Worm (Caenorhabditis elegans) whole organism, L1 larva: ENCODE data around the gene str-233.

Experiments used
- C16A3.4 ChIP-seq: fragments of 150-350 bp; optimal IDR thresholded peaks from 2 replicates; lab custom pipeline; 2014; ENCODE audit warnings: missing biosample characterization, missing genetic modification characterization
- F16B12.6 ChIP-seq: fragments of 150-350 bp; optimal IDR thresholded peaks from 2 replicates; lab custom pipeline; 2014; ENCODE audit warnings: missing biosample characterization, missing genetic modification characterization
- Y116A8C.19 ChIP-seq: sonication (generic microtip); optimal IDR thresholded peaks from 2 replicates; lab custom pipeline; 2016; ENCODE audit warnings: missing compliant biosample characterization, missing genetic modification characterization, borderline replicate concordance
- blmp-1 ChIP-seq: fragments of 150-350 bp; optimal IDR thresholded peaks from 2 replicates; lab custom pipeline; 2014; ENCODE audit warnings: missing biosample characterization, missing genetic modification characterization
- dpl-1 ChIP-seq, 3 experiments: fragments of 150-350 bp in 2 of 3; sonication (generic microtip) in 1 of 3; optimal IDR thresholded peaks; 2 replicates each; lab custom pipeline; 2014 to 2017; ENCODE audit warnings: missing biosample characterization in 3 of 3, missing genetic modification characterization in 3 of 3, missing genetic modification reagents in 3 of 3
- efl-1 ChIP-seq, 4 experiments: fragments of 150-350 bp; optimal IDR thresholded peaks in 3 of 4; peaks in 1 of 4; 1 replicate in 1 of 4; 2 replicates in 3 of 4; lab custom pipeline; 2014; ENCODE audit warnings: missing biosample characterization in 2 of 4, missing genetic modification characterization in 2 of 4, missing genetic modification reagents in 2 of 4
- efl-3 ChIP-seq: fragments of 200-800 bp; sonication (Bioruptor generic); optimal IDR thresholded peaks from 2 replicates; lab custom pipeline; 2018; ENCODE audit warnings: mild to moderate bottlenecking, missing genetic modification characterization, missing compliant biosample characterization
- elt-2 ChIP-seq: sonication (generic microtip); optimal IDR thresholded peaks from 2 replicates; lab custom pipeline; 2016; ENCODE audit warnings: missing genetic modification characterization, mild to moderate bottlenecking, inconsistent platforms, missing compliant biosample characterization, missing genetic modification reagents
- fkh-8 ChIP-seq: sonication (generic microtip); optimal IDR thresholded peaks from 2 replicates; lab custom pipeline; 2016; ENCODE audit warnings: mild to moderate bottlenecking, missing genetic modification characterization, missing compliant biosample characterization
- grh-1 ChIP-seq: fragments of 200-800 bp; sonication (Bioruptor generic); IDR thresholded peaks from 2 replicates; pipeline ENCODE4 v1.3.6; 2022; ENCODE audit warnings: missing genetic modification reagents, missing genetic modification characterization, missing compliant biosample characterization
- hlh-17 ChIP-seq: fragments of 200-800 bp; sonication (Bioruptor generic); optimal IDR thresholded peaks from 2 replicates; lab custom pipeline; 2018; ENCODE audit warnings: missing genetic modification characterization, mild to moderate bottlenecking, missing compliant biosample characterization, moderate library complexity, borderline replicate concordance
- hpl-2 ChIP-seq: fragments of 150-350 bp; optimal IDR thresholded peaks from 2 replicates; lab custom pipeline; 2014; ENCODE audit warnings: missing biosample characterization, missing genetic modification reagents, missing genetic modification characterization
- lin-14 ChIP-seq: fragments of 200-800 bp; sonication (Bioruptor generic); optimal IDR thresholded peaks from 2 replicates; lab custom pipeline; 2018; ENCODE audit warnings: mild to moderate bottlenecking, missing genetic modification characterization, moderate library complexity, missing compliant biosample characterization
- lin-35 ChIP-seq, 2 experiments: fragments of 150-350 bp; optimal IDR thresholded peaks; 2 replicates each; lab custom pipeline; 2014; ENCODE audit warnings: missing biosample characterization in 2 of 2, missing genetic modification characterization in 2 of 2, missing genetic modification reagents in 2 of 2
- mdl-1 ChIP-seq, 2 experiments: fragments of 150-350 bp; optimal IDR thresholded peaks; 2 replicates each; lab custom pipeline; 2014 to 2017; ENCODE audit warnings: missing biosample characterization in 2 of 2, missing genetic modification characterization in 2 of 2, inconsistent platforms in 1 of 2
- mef-2 ChIP-seq: fragments of 150-350 bp; optimal IDR thresholded peaks from 2 replicates; lab custom pipeline; 2014; ENCODE audit warnings: missing biosample characterization, missing genetic modification characterization
- mep-1 ChIP-seq: fragments of 150-350 bp; optimal IDR thresholded peaks from 2 replicates; lab custom pipeline; 2014; ENCODE audit warnings: missing biosample characterization, missing genetic modification characterization
- nhr-11 ChIP-seq: fragments of 150-350 bp; optimal IDR thresholded peaks from 2 replicates; lab custom pipeline; 2014; ENCODE audit warnings: missing biosample characterization, missing genetic modification characterization
- nhr-19 ChIP-seq: fragments of 200-800 bp; sonication (Bioruptor generic); conservative IDR thresholded peaks from 2 replicates; pipeline ENCODE4 v1.3.6; 2022; ENCODE audit warnings: missing genetic modification characterization, missing compliant biosample characterization
- nhr-20 ChIP-seq: sonication (generic microtip); optimal IDR thresholded peaks from 2 replicates; lab custom pipeline; 2016; ENCODE audit warnings: mild to moderate bottlenecking, missing genetic modification characterization, missing compliant biosample characterization
- nhr-28 ChIP-seq: fragments of 150-350 bp; optimal IDR thresholded peaks from 2 replicates; lab custom pipeline; 2014; ENCODE audit warnings: missing biosample characterization, missing genetic modification characterization
- nhr-47 ChIP-seq: sonication (generic microtip); optimal IDR thresholded peaks from 2 replicates; lab custom pipeline; 2016; ENCODE audit warnings: mild to moderate bottlenecking, missing genetic modification characterization, moderate library complexity, missing compliant biosample characterization
- nhr-71 ChIP-seq: sonication (generic microtip); optimal IDR thresholded peaks from 2 replicates; lab custom pipeline; 2016; ENCODE audit warnings: mild to moderate bottlenecking, missing genetic modification characterization, moderate library complexity, missing compliant biosample characterization
- nhr-76 ChIP-seq: sonication (generic microtip); optimal IDR thresholded peaks from 2 replicates; lab custom pipeline; 2017; ENCODE audit warnings: missing biosample characterization, missing genetic modification characterization
- nhr-84 ChIP-seq: sonication (generic microtip); optimal IDR thresholded peaks from 2 replicates; lab custom pipeline; 2017; ENCODE audit warnings: missing biosample characterization, missing genetic modification characterization
- nhr-85 ChIP-seq: sonication (generic microtip); peaks from one replicate; lab custom pipeline; 2016; ENCODE audit warnings: missing genetic modification characterization, inconsistent platforms, missing compliant biosample characterization
- nhr-90 ChIP-seq: sonication (generic microtip); optimal IDR thresholded peaks from 2 replicates; lab custom pipeline; 2016; ENCODE audit warnings: mild to moderate bottlenecking, missing genetic modification characterization, missing compliant biosample characterization; ENCODE audit not compliant: poor library complexity
- pag-3 ChIP-seq: sonication (generic microtip); optimal IDR thresholded peaks from 2 replicates; lab custom pipeline; 2017; ENCODE audit warnings: missing genetic modification characterization, mild to moderate bottlenecking, missing compliant biosample characterization, antibody characterized with exemption, borderline replicate concordance; ENCODE audit not compliant: insufficient read depth
- pax-3 ChIP-seq: fragments of 200-800 bp; sonication (Bioruptor generic); optimal IDR thresholded peaks from 2 replicates; lab custom pipeline; 2018; ENCODE audit warnings: mild to moderate bottlenecking, missing genetic modification characterization, moderate library complexity, missing compliant biosample characterization
- rnt-1 ChIP-seq: sonication (generic microtip); optimal IDR thresholded peaks from 2 replicates; lab custom pipeline; 2016; ENCODE audit warnings: mild to moderate bottlenecking, missing genetic modification characterization, moderate library complexity, missing compliant biosample characterization
- skn-1 ChIP-seq: fragments of 150-350 bp; optimal IDR thresholded peaks from 2 replicates; lab custom pipeline; 2014; ENCODE audit warnings: missing biosample characterization, missing genetic modification characterization
- snu-23 ChIP-seq: sonication (generic microtip); optimal IDR thresholded peaks from 2 replicates; lab custom pipeline; 2016; ENCODE audit warnings: missing genetic modification characterization, missing compliant biosample characterization
- swsn-7 ChIP-seq: sonication (generic microtip); optimal IDR thresholded peaks from 2 replicates; lab custom pipeline; 2016; ENCODE audit warnings: missing genetic modification characterization, missing compliant biosample characterization
- tbx-2 ChIP-seq: sonication (generic microtip); optimal IDR thresholded peaks from 2 replicates; lab custom pipeline; 2016; ENCODE audit warnings: missing genetic modification characterization, missing compliant biosample characterization
- tlp-1 ChIP-seq: fragments of 150-350 bp; optimal IDR thresholded peaks from 2 replicates; lab custom pipeline; 2014; ENCODE audit warnings: missing biosample characterization, missing genetic modification characterization
- unc-30 ChIP-seq: sonication (generic microtip); optimal IDR thresholded peaks from 2 replicates; lab custom pipeline; 2017; ENCODE audit warnings: missing biosample characterization, missing genetic modification characterization
- unc-62 ChIP-seq: fragments of 150-350 bp; optimal IDR thresholded peaks from 2 replicates; lab custom pipeline; 2014; ENCODE audit warnings: missing biosample characterization, missing genetic modification reagents, missing genetic modification characterization
- unc-86 ChIP-seq: sonication (generic microtip); optimal IDR thresholded peaks from 2 replicates; lab custom pipeline; 2016; ENCODE audit warnings: missing genetic modification characterization, missing compliant biosample characterization
- unc-98 ChIP-seq: fragments of 200-800 bp; sonication (Bioruptor generic); IDR thresholded peaks from 2 replicates; pipeline ENCODE4 v1.3.6; 2022; ENCODE audit warnings: missing genetic modification characterization, missing compliant biosample characterization
- xbp-1 ChIP-seq: sonication (generic microtip); optimal IDR thresholded peaks from 2 replicates; lab custom pipeline; 2016; ENCODE audit warnings: missing genetic modification characterization, missing compliant biosample characterization
- ztf-11 ChIP-seq, 2 experiments: sonication (generic microtip); optimal IDR thresholded peaks; 2 replicates each; lab custom pipeline; 2016 to 2017; ENCODE audit warnings: missing genetic modification characterization in 2 of 2, missing biosample characterization in 1 of 2, missing compliant biosample characterization in 1 of 2
- ztf-4 ChIP-seq: fragments of 150-350 bp; optimal IDR thresholded peaks from 2 replicates; lab custom pipeline; 2014; ENCODE audit warnings: missing biosample characterization, missing genetic modification characterization

str-233 gene

ce11 chrV:16040140-16040827, 30.8 kb upstream of the str-233 start, which contains the start of the genes his-4 and his-3:
his-4 (minus strand) TSS chrV:16040515.
his-3 (plus strand) TSS chrV:16040808.
- peak; percentile 79 for TF ChIP-seq lin-14 (GFP tag; lab: Kevin White, UChicago)
- TF ChIP-seq nhr-47 (tag; lab: Kevin White, UChicago): peak; percentile 56
- TF ChIP-seq snu-23 (GFP tag; lab: Kevin White, UChicago): peak; percentile 54
- peak; percentile 78 for TF ChIP-seq grh-1 (GFP tag; lab: Robert Waterston, UW)
- peak; percentile 27 for TF ChIP-seq rnt-1 (tag; lab: Kevin White, UChicago)
- peak; percentile 38 for TF ChIP-seq xbp-1
- peak; percentile 90 for TF ChIP-seq nhr-85
- TF ChIP-seq tbx-2 (tag; lab: Kevin White, UChicago): peak; percentile 20
- peak; percentile 18; the same call in 1 of the 2 replicates for TF ChIP-seq nhr-19 (GFP tag; lab: Robert Waterston, UW)
- peak; percentile 76 for TF ChIP-seq nhr-90 (tag; lab: Kevin White, UChicago)
- TF ChIP-seq mep-1: peak; percentile 30
- peak; percentile 69 for TF ChIP-seq nhr-71 (tag; lab: Kevin White, UChicago)
- peak; percentile 76 for TF ChIP-seq swsn-7 (tag; lab: Kevin White, UChicago)
- peak; percentile 60 for TF ChIP-seq efl-3 (GFP tag; lab: Kevin White, UChicago)
- TF ChIP-seq efl-1 (optimal IDR thresholded peaks at IDR 0.05; lab: Kevin White, UChicago): peak; percentile 25 to 52
- TF ChIP-seq efl-1 (GFP tag; optimal IDR thresholded peaks at IDR 0.05 in 1 of 2; lab: Kevin White, UChicago): peak in 1 of 2 experiments; percentile 29
- TF ChIP-seq dpl-1 (GFP tag; optimal IDR thresholded peaks at IDR 0.05; lab: Kevin White, UChicago): peak in 1 of 3 experiments; percentile 23
- TF ChIP-seq lin-35 (GFP tag; optimal IDR thresholded peaks at IDR 0.05; lab: Kevin White, UChicago): peak in 1 of 2 experiments; percentile 7
- TF ChIP-seq ztf-4 (tag; lab: Kevin White, UChicago): peak; percentile 35
- TF ChIP-seq unc-86 (tag; lab: Kevin White, UChicago): peak; percentile 43
- TF ChIP-seq ztf-11 (tag; optimal IDR thresholded peaks at IDR 0.05; lab: Kevin White, UChicago): peak in 1 of 2 experiments; percentile 92
- peak; percentile 15 for TF ChIP-seq blmp-1 (tag; lab: Kevin White, UChicago)
- peak; percentile 15 for TF ChIP-seq C16A3.4 (tag; lab: Kevin White, UChicago)
- TF ChIP-seq nhr-20 (tag; lab: Kevin White, UChicago): peak; percentile 69

ce11 chrV:16036166-16036565, 26.7 kb upstream of the str-233 start, which contains the start of gene T10C6.10:
T10C6.10 (plus strand) TSS chrV:16036413.
- TF ChIP-seq F16B12.6 (tag; lab: Kevin White, UChicago) (no peak), efl-1 (optimal IDR thresholded peaks at IDR 0.05; lab: Kevin White, UChicago) (no peak), efl-1 (GFP tag; optimal IDR thresholded peaks at IDR 0.05 in 1 of 2; lab: Kevin White, UChicago) (peak in 1 of 2 experiments; percentile 45)

DNA sequence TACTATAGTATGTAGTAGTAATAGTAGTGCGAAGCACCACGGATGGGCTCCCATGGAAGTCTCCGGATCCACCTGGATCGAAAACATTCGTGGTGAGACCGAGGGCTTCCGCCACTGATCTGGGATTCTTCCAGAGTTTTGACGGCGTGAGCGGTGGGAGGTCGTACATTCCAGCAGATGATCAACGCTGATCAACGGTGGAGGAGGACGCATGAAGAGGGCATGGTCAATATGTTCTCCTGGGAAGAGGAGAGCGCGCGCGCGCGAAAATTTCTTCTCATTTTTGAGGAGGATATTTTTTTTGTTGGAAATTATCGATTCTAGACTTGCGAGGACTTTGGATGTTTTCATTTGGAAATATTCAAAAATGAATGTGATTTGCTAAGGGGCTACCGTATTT, 24.0 kb upstream of the str-233 start:
- TF ChIP-seq skn-1: no peak
- TF ChIP-seq pax-3: no peak
- TF ChIP-seq efl-3 (GFP tag; lab: Kevin White, UChicago): no peak
- TF ChIP-seq nhr-11 (tag; lab: Kevin White, UChicago): no peak
- no peak for TF ChIP-seq rnt-1 (tag; lab: Kevin White, UChicago)
- no peak for TF ChIP-seq unc-62 (GFP tag; lab: Kevin White, UChicago)
- TF ChIP-seq nhr-28 (tag; lab: Kevin White, UChicago): no peak
- no peak for TF ChIP-seq Y116A8C.19 (tag; lab: Kevin White, UChicago)

- TF ChIP-seq nhr-85: peak; percentile 18
- no peak for TF ChIP-seq unc-98 (GFP tag; lab: Robert Waterston, UW)
Observed at ce11 chrV:16032761-16033160, 23.3 kb upstream of the str-233 start, which contains the start of gene T10C6.16. T10C6.16 (minus strand) TSS chrV:16033005.

ce11 chrV:16031571-16031970, 22.1 kb upstream of the str-233 start, which contains the start of gene T10C6.7:
T10C6.7 (minus strand) TSS chrV:16031713.
- no peak for TF ChIP-seq pag-3 (tag; lab: Kevin White, UChicago)
- no peak for TF ChIP-seq hlh-17 (GFP tag; lab: Kevin White, UChicago)
- TF ChIP-seq nhr-76 (tag; lab: Kevin White, UChicago): no peak
- no peak for TF ChIP-seq snu-23 (GFP tag; lab: Kevin White, UChicago)
- TF ChIP-seq mef-2 (tag; lab: Kevin White, UChicago): no peak
- TF ChIP-seq nhr-84 (tag; lab: Kevin White, UChicago): no peak
- TF ChIP-seq Y116A8C.19 (tag; lab: Kevin White, UChicago): no peak
- TF ChIP-seq tlp-1 (tag; lab: Kevin White, UChicago): no peak
- no peak for TF ChIP-seq unc-30 (tag; lab: Kevin White, UChicago)
- no peak for TF ChIP-seq mdl-1 (tag; optimal IDR thresholded peaks at IDR 0.05; lab: Kevin White, UChicago)
- TF ChIP-seq elt-2 (tag; lab: Kevin White, UChicago): no peak
- TF ChIP-seq fkh-8: no peak
- no peak for TF ChIP-seq hpl-2 (GFP tag; lab: Kevin White, UChicago)
- no peak for TF ChIP-seq ztf-4 (tag; lab: Kevin White, UChicago)
